Worm (Caenorhabditis elegans): ENCODE measurements around the gene vps-24.

ce11 chrII:4968863-4969262, 24.9 kb upstream of the vps-24 start, which contains the start of gene shc-2:
- TF ChIP-seq madf-5 (GFP tag; IDR thresholded peaks at IDR 0.05) (no peak), skn-1 (tag; optimal IDR thresholded peaks at IDR 0.05) (no peak), ztf-7 (tag; optimal IDR thresholded peaks at IDR 0.05) (no peak), gei-8 (GFP tag; optimal IDR thresholded peaks at IDR 0.05) (no peak), daf-12 (tag; optimal IDR thresholded peaks at IDR 0.05) (no peak), pha-4 (GFP tag; IDR thresholded peaks at IDR 0.05) (no peak), pha-4 (tag; optimal IDR thresholded peaks at IDR 0.05) (no peak), daf-19 (GFP tag; conservative IDR thresholded peaks at IDR 0.05) (no peak), nhr-237 (tag; optimal IDR thresholded peaks at IDR 0.05) (no peak), pqm-1 (tag; optimal IDR thresholded peaks at IDR 0.05) (no peak), ztf-11 (tag; optimal IDR thresholded peaks at IDR 0.05) (no peak), R02D3.7 (tag; optimal IDR thresholded peaks at IDR 0.05) (no peak)
